Worm (Caenorhabditis elegans) whole organism, early embryonic: ENCODE data around the gene emb-27.

Experiments
- B0310.2 ChIP-seq: sonication (generic microtip); optimal IDR thresholded peaks from 2 replicates; lab custom pipeline; 2016; ENCODE audit warnings: mild to moderate bottlenecking, missing genetic modification characterization, missing compliant biosample characterization
- F13C5.2 ChIP-seq: sonication (generic microtip); optimal IDR thresholded peaks from 2 replicates; lab custom pipeline; 2017; ENCODE audit warnings: mild to moderate bottlenecking, missing genetic modification characterization, inconsistent platforms, missing compliant biosample characterization
- aly-1 ChIP-seq: sonication (generic microtip); optimal IDR thresholded peaks from 2 replicates; lab custom pipeline; 2016; ENCODE audit warnings: missing genetic modification characterization, missing compliant biosample characterization
- ama-1 ChIP-seq: fragments of 150-350 bp; optimal IDR thresholded peaks from 2 replicates; lab custom pipeline; 2014
- ceh-13 ChIP-seq: fragments of 200-800 bp; sonication (Bioruptor generic); optimal IDR thresholded peaks from 2 replicates; lab custom pipeline; 2018; ENCODE audit warnings: mild to moderate bottlenecking, missing genetic modification characterization, missing compliant biosample characterization
- ceh-36 ChIP-seq: sonication (generic microtip); optimal IDR thresholded peaks from 2 replicates; lab custom pipeline; 2016; ENCODE audit warnings: missing genetic modification characterization, inconsistent platforms, missing compliant biosample characterization
- ets-7 ChIP-seq: sonication (generic microtip); optimal IDR thresholded peaks from 2 replicates; lab custom pipeline; 2016; ENCODE audit warnings: missing genotype, missing genetic modification characterization, missing compliant biosample characterization
- flt-1 ChIP-seq: fragments of 200-800 bp; sonication (Bioruptor generic); IDR thresholded peaks from 2 replicates; pipeline ENCODE4 v1.3.6; 2022; ENCODE audit warnings: missing genetic modification characterization, missing compliant biosample characterization
- hmbx-1 ChIP-seq: sonication (generic microtip); optimal IDR thresholded peaks from 2 replicates; lab custom pipeline; 2016; ENCODE audit warnings: mild to moderate bottlenecking, missing genetic modification characterization, missing compliant biosample characterization
- hmg-4 ChIP-seq: fragments of 200-800 bp; sonication (Bioruptor generic); optimal IDR thresholded peaks from 2 replicates; lab custom pipeline; 2018; ENCODE audit warnings: mild to moderate bottlenecking, missing genetic modification characterization, missing compliant biosample characterization
- hnd-1 ChIP-seq: sonication (generic microtip); optimal IDR thresholded peaks from 2 replicates; lab custom pipeline; 2016; ENCODE audit warnings: missing genetic modification characterization, missing compliant biosample characterization
- pes-1 ChIP-seq: fragments of 200-800 bp; sonication (Bioruptor generic); IDR thresholded peaks from 2 replicates; pipeline ENCODE4 v1.3.6; 2022; ENCODE audit warnings: missing genetic modification reagents, missing genetic modification characterization, missing compliant biosample characterization
- scrt-1 ChIP-seq: fragments of 200-800 bp; sonication (Bioruptor generic); IDR thresholded peaks from 2 replicates; pipeline ENCODE4 v1.3.6; 2022; ENCODE audit warnings: missing genetic modification characterization, missing compliant biosample characterization
- sea-1 ChIP-seq: fragments of 200-800 bp; sonication (Bioruptor generic); conservative IDR thresholded peaks from 2 replicates; pipeline ENCODE4 v1.3.6; 2022; ENCODE audit warnings: missing genetic modification characterization, missing compliant biosample characterization
- tbx-11 ChIP-seq: fragments of 200-800 bp; sonication (Bioruptor generic); IDR thresholded peaks from 2 replicates; pipeline ENCODE4 v1.3.6; 2022; ENCODE audit warnings: missing genetic modification characterization, missing compliant biosample characterization
- tbx-37 ChIP-seq: fragments of 200-800 bp; sonication (Bioruptor generic); conservative IDR thresholded peaks from 2 replicates; pipeline ENCODE4 v1.3.6; 2022; ENCODE audit warnings: missing genetic modification reagents, missing genetic modification characterization, missing compliant biosample characterization
- tra-4 ChIP-seq: sonication (generic microtip); optimal IDR thresholded peaks from 2 replicates; lab custom pipeline; 2017; ENCODE audit warnings: missing genetic modification characterization, missing compliant biosample characterization

emb-27 gene

DNA sequence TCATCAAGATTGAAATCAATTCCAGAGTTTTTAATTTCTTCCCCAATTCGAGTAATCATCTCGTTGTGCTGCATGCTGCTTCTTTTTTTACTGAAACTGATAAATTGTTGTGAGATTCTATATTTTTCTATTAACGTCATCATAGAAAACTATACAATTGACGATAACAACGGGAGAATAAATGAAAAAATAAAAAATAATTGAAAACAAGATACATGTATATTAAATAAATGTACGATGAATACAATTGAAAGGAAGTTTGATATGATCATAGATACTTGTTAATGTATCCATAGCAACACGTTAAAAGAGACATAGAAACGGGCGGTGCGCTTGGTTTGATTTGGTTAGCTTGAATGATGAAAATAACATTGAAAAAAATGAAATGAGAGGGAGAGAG is 28.5 kb upstream of the emb-27 start, which contains the start of gene T05C12.8:
Gene T05C12.8 (minus strand): TSS at position 101 of the 400 bp plus-strand sequence.
- TF ChIP-seq F13C5.2 (tag; lab: Kevin White, UChicago) = no peak
- no peak for TF ChIP-seq ama-1 (lab: Kevin White, UChicago)
- TF ChIP-seq scrt-1 (GFP tag; lab: Robert Waterston, UW) = no peak
- TF ChIP-seq hmg-4 (GFP tag; lab: Kevin White, UChicago) = no peak
- TF ChIP-seq flt-1 (GFP tag; lab: Robert Waterston, UW) = no peak
- TF ChIP-seq pes-1 (GFP tag; lab: Robert Waterston, UW) = no peak
- no peak for TF ChIP-seq ceh-36 (tag; lab: Kevin White, UChicago)
- no peak for TF ChIP-seq tra-4 (tag; lab: Kevin White, UChicago)

ce11 chrII:8187516-8187915 is 25.5 kb upstream of the emb-27 start:
- TF ChIP-seq flt-1 (GFP tag; lab: Robert Waterston, UW) (no peak), pes-1 (GFP tag; lab: Robert Waterston, UW) (no peak), sea-1 (GFP tag; lab: Robert Waterston, UW) (no peak), tra-4 (tag; lab: Kevin White, UChicago) (no peak), tbx-37 (GFP tag; lab: Robert Waterston, UW) (no peak), ama-1 (lab: Kevin White, UChicago) (no peak), hmbx-1 (tag; lab: Kevin White, UChicago) (no peak), scrt-1 (GFP tag; lab: Robert Waterston, UW) (no peak), aly-1 (tag; lab: Kevin White, UChicago) (no peak), F13C5.2 (tag; lab: Kevin White, UChicago) (no peak), B0310.2 (tag; lab: Kevin White, UChicago) (no peak), hmg-4 (GFP tag; lab: Kevin White, UChicago) (no peak), ets-7 (no peak)

ce11 chrII:8185016-8185493 is 23.1 kb upstream of the emb-27 start, which contains the start of the genes mig-5 and cct-1:
TSS of gene mig-5 (minus strand) at chrII:8185023.
TSS of gene cct-1 (plus strand) at chrII:8185443.
- TF ChIP-seq sea-1 (GFP tag; lab: Robert Waterston, UW) (no peak), F13C5.2 (tag; lab: Kevin White, UChicago) (peak; percentile 85), flt-1 (GFP tag; lab: Robert Waterston, UW) (peak; percentile 48; the same call in 1 of the 2 replicates), scrt-1 (GFP tag; lab: Robert Waterston, UW) (no peak), pes-1 (GFP tag; lab: Robert Waterston, UW) (no peak), hmg-4 (GFP tag; lab: Kevin White, UChicago) (peak; percentile 31), B0310.2 (tag; lab: Kevin White, UChicago) (no peak)

- TF ChIP-seq sea-1 (GFP tag; lab: Robert Waterston, UW) (no peak), B0310.2 (tag; lab: Kevin White, UChicago) (no peak), scrt-1 (GFP tag; lab: Robert Waterston, UW) (no peak), tbx-11 (no peak), tbx-37 (GFP tag; lab: Robert Waterston, UW) (no peak), ets-7 (no peak), ceh-36 (tag; lab: Kevin White, UChicago) (no peak), hmg-4 (GFP tag; lab: Kevin White, UChicago) (no peak), hnd-1 (no peak), pes-1 (GFP tag; lab: Robert Waterston, UW) (no peak), hmbx-1 (tag; lab: Kevin White, UChicago) (no peak), ceh-13 (GFP tag; lab: Kevin White, UChicago) (no peak), ama-1 (lab: Kevin White, UChicago) (no peak), F13C5.2 (tag; lab: Kevin White, UChicago) (no peak), tra-4 (tag; lab: Kevin White, UChicago) (no peak), aly-1 (tag; lab: Kevin White, UChicago) (no peak), flt-1 (GFP tag; lab: Robert Waterston, UW) (no peak)
These were observed 19.5 kb upstream of the emb-27 start, which contains the start of gene dylt-3 for ce11 chrII:8181437-8181836. TSS of gene dylt-3 (plus strand) at chrII:8181737.

- TF ChIP-seq pes-1 (GFP tag; lab: Robert Waterston, UW) = no peak
- no peak for TF ChIP-seq tbx-11
- no peak for TF ChIP-seq scrt-1 (GFP tag; lab: Robert Waterston, UW)
- no peak for TF ChIP-seq ceh-36 (tag; lab: Kevin White, UChicago)
- TF ChIP-seq ama-1 (lab: Kevin White, UChicago) = no peak
- TF ChIP-seq tbx-37 (GFP tag; lab: Robert Waterston, UW) = no peak
- no peak for TF ChIP-seq sea-1 (GFP tag; lab: Robert Waterston, UW)
- no peak for TF ChIP-seq F13C5.2 (tag; lab: Kevin White, UChicago)
- no peak for TF ChIP-seq ets-7
- TF ChIP-seq hnd-1 = no peak
- no peak for TF ChIP-seq B0310.2 (tag; lab: Kevin White, UChicago)
- TF ChIP-seq flt-1 (GFP tag; lab: Robert Waterston, UW) = no peak
- TF ChIP-seq hmg-4 (GFP tag; lab: Kevin White, UChicago) = no peak
- no peak for TF ChIP-seq tra-4 (tag; lab: Kevin White, UChicago)
- no peak for TF ChIP-seq aly-1 (tag; lab: Kevin White, UChicago)
- no peak for TF ChIP-seq ceh-13 (GFP tag; lab: Kevin White, UChicago)
- TF ChIP-seq hmbx-1 (tag; lab: Kevin White, UChicago) = no peak
These were observed 18.3 kb upstream of the emb-27 start, which contains the start of gene T05C12.4 for ce11 chrII:8180281-8180680. TSS of gene T05C12.4 (minus strand) at chrII:8180381.

ce11 chrII:8178614-8179013 is 16.6 kb upstream of the emb-27 start:
- no peak for TF ChIP-seq hmg-4 (GFP tag; lab: Kevin White, UChicago)
- no peak for TF ChIP-seq tra-4 (tag; lab: Kevin White, UChicago)
- no peak for TF ChIP-seq ets-7
- TF ChIP-seq tbx-37 (GFP tag; lab: Robert Waterston, UW) = no peak
- TF ChIP-seq tbx-11 = no peak
- no peak for TF ChIP-seq hmbx-1 (tag; lab: Kevin White, UChicago)
- no peak for TF ChIP-seq B0310.2 (tag; lab: Kevin White, UChicago)

- TF ChIP-seq tbx-11 = no peak
- no peak for TF ChIP-seq hnd-1
- TF ChIP-seq hmbx-1 (tag; lab: Kevin White, UChicago) = no peak
- no peak for TF ChIP-seq F13C5.2 (tag; lab: Kevin White, UChicago)
- no peak for TF ChIP-seq ama-1 (lab: Kevin White, UChicago)
- no peak for TF ChIP-seq scrt-1 (GFP tag; lab: Robert Waterston, UW)
- TF ChIP-seq ceh-36 (tag; lab: Kevin White, UChicago) = no peak
- no peak for TF ChIP-seq B0310.2 (tag; lab: Kevin White, UChicago)
- no peak for TF ChIP-seq flt-1 (GFP tag; lab: Robert Waterston, UW)
- no peak for TF ChIP-seq ceh-13 (GFP tag; lab: Kevin White, UChicago)
- no peak for TF ChIP-seq pes-1 (GFP tag; lab: Robert Waterston, UW)
- TF ChIP-seq hmg-4 (GFP tag; lab: Kevin White, UChicago) = no peak
- no peak for TF ChIP-seq sea-1 (GFP tag; lab: Robert Waterston, UW)
- TF ChIP-seq aly-1 (tag; lab: Kevin White, UChicago) = no peak
- TF ChIP-seq tbx-37 (GFP tag; lab: Robert Waterston, UW) = no peak
These were observed 15.1 kb upstream of the emb-27 start, which contains the start of gene acr-14 for ce11 chrII:8177095-8177494. TSS of gene acr-14 (minus strand) at chrII:8177195.
